Worm (Caenorhabditis elegans) whole organism, mixed stage, embryonic: Measurements from ENCODE around the gene slc-25A26.

ENCODE experiments used
- blmp-1 ChIP-seq: fragments of 150-350 bp; optimal IDR thresholded peaks from 2 replicates; lab custom pipeline; 2014; ENCODE audit warnings: missing biosample characterization, missing genetic modification characterization
- ceh-83 ChIP-seq: fragments of 200-800 bp; sonication (Bioruptor generic); optimal IDR thresholded peaks from 2 replicates; lab custom pipeline; 2018; ENCODE audit warnings: mild to moderate bottlenecking, missing genetic modification characterization, missing compliant biosample characterization
- drap-1 ChIP-seq: fragments of 200-800 bp; sonication (Bioruptor generic); optimal IDR thresholded peaks from 3 replicates; lab custom pipeline; 2018; ENCODE audit warnings: mild to moderate bottlenecking, missing genetic modification characterization, missing compliant biosample characterization
- elt-3 ChIP-seq: fragments of 150-350 bp; optimal IDR thresholded peaks from 2 replicates; lab custom pipeline; 2014; ENCODE audit warnings: missing biosample characterization, missing genetic modification characterization
- lin-13 ChIP-seq: fragments of 150-350 bp; optimal IDR thresholded peaks from 2 replicates; lab custom pipeline; 2014; ENCODE audit warnings: missing biosample characterization, missing genetic modification characterization
- lsy-2 ChIP-seq: fragments of 150-350 bp; optimal IDR thresholded peaks from 2 replicates; lab custom pipeline; 2014; ENCODE audit warnings: missing biosample characterization, missing genetic modification characterization
- mab-5 ChIP-seq: fragments of 150-350 bp; optimal IDR thresholded peaks from 2 replicates; lab custom pipeline; 2014; ENCODE audit warnings: missing biosample characterization, missing genetic modification characterization
- nhr-28 ChIP-seq: fragments of 150-350 bp; optimal IDR thresholded peaks from 2 replicates; lab custom pipeline; 2014; ENCODE audit warnings: missing biosample characterization, missing genetic modification characterization
- nhr-76 ChIP-seq: sonication (generic microtip); optimal IDR thresholded peaks from 2 replicates; lab custom pipeline; 2017; ENCODE audit warnings: missing biosample characterization, missing genetic modification characterization
- pha-4 ChIP-seq: fragments of 150-350 bp; optimal IDR thresholded peaks from 2 replicates; lab custom pipeline; 2018; ENCODE audit warnings: missing biosample characterization, missing genetic modification reagents, missing genetic modification characterization
- snpc-4 ChIP-seq: fragments of 150-350 bp; optimal IDR thresholded peaks from 2 replicates; lab custom pipeline; 2014; ENCODE audit warnings: missing biosample characterization, missing genetic modification characterization
- tbx-8 ChIP-seq: fragments of 200-800 bp; sonication (Bioruptor generic); optimal IDR thresholded peaks from 2 replicates; lab custom pipeline; 2018; ENCODE audit warnings: mild to moderate bottlenecking, missing genetic modification characterization, moderate library complexity, missing compliant biosample characterization
- unc-39 ChIP-seq: fragments of 150-350 bp; optimal IDR thresholded peaks from 2 replicates; lab custom pipeline; 2014; ENCODE audit warnings: missing biosample characterization, missing genetic modification characterization
- ztf-11 ChIP-seq: fragments of 150-350 bp; optimal IDR thresholded peaks from 2 replicates; lab custom pipeline; 2014; ENCODE audit warnings: missing biosample characterization, missing genetic modification characterization

DNA sequence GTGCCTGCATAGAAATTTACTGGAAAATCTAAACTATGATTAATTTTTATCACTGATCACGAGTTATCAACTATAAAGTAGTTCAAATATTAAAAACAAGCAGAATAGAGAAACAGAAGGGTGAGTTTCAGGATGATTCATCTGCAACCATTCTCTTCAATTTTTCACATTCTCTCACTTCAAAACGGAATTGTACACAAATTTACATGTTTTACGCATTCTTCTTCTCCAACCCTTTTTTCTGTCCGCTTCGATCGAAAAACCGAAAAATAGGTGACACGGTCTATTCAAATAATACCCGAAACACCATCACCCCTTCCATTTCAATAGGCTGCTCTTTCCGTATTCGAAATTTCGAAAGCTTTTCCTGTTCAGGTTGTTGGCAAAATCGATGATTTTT is 3.3 kb downstream of the slc-25A26 start, which contains the start of gene D1046.4:
- TF ChIP-seq lsy-2: no peak
- TF ChIP-seq mab-5 (tag; lab: Kevin White, UChicago): no peak
- TF ChIP-seq elt-3 (tag; lab: Kevin White, UChicago): no peak
- no peak for TF ChIP-seq nhr-28 (tag; lab: Kevin White, UChicago)
- no peak for TF ChIP-seq ztf-11 (tag; lab: Kevin White, UChicago)
- TF ChIP-seq blmp-1 (tag; lab: Kevin White, UChicago): no peak
- no peak for TF ChIP-seq pha-4 (tag; lab: Kevin White, UChicago)
- TF ChIP-seq nhr-76 (tag; lab: Kevin White, UChicago): no peak
- no peak for TF ChIP-seq tbx-8 (GFP tag; lab: Kevin White, UChicago)
- TF ChIP-seq snpc-4 (tag; lab: Kevin White, UChicago): no peak
- TF ChIP-seq ceh-83 (GFP tag; lab: Kevin White, UChicago): no peak
- no peak for TF ChIP-seq lin-13 (tag; lab: Kevin White, UChicago)
- TF ChIP-seq drap-1 (GFP tag; lab: Kevin White, UChicago): no peak
- TF ChIP-seq unc-39 (tag; lab: Kevin White, UChicago): no peak
